Fruit fly (Drosophila melanogaster) whole organism: ENCODE measurements around the gene fwe.
A peak's percentile ranks its signal among the peaks of the same experiment; 100 is the strongest.

ENCODE experiments used
- Dll ChIP-seq: fragments of >200 bp; optimal IDR thresholded peaks from 2 replicates; lab custom pipeline; 2017
- pan ChIP-seq: fragments of >200 bp; optimal IDR thresholded peaks from 2 replicates; lab custom pipeline; 2017
- psq ChIP-seq: fragments of >200 bp; optimal IDR thresholded peaks from 2 replicates; lab custom pipeline; 2017

dm6 chr3L:15763190-15763576 is 53.0 kb downstream of the fwe start:
- no peak for TF ChIP-seq pan (lab: Kevin White, UChicago)
- TF ChIP-seq psq (lab: Kevin White, UChicago), result no peak
- peak; percentile 22 for TF ChIP-seq Dll (lab: Kevin White, UChicago)
